Worm (Caenorhabditis elegans) whole organism, L2 larva: ENCODE data around the gene cest-10.
A peak's percentile ranks its signal among the peaks of the same experiment; 100 is the strongest.

ENCODE experiments used
- C34F6.9 ChIP-seq: fragments of 150-350 bp; optimal IDR thresholded peaks from 2 replicates; lab custom pipeline; 2014; ENCODE audit warnings: missing biosample characterization, missing genetic modification characterization
- R02D3.7 ChIP-seq: fragments of 150-350 bp; optimal IDR thresholded peaks from 2 replicates; lab custom pipeline; 2014; ENCODE audit warnings: missing biosample characterization, missing genetic modification characterization
- Y55F3AM.14 ChIP-seq: fragments of 200-800 bp; sonication (Bioruptor generic); optimal IDR thresholded peaks from 2 replicates; lab custom pipeline; 2018; ENCODE audit warnings: mild to moderate bottlenecking, missing genetic modification characterization, missing compliant biosample characterization
- ZK546.5 ChIP-seq: sonication (generic microtip); optimal IDR thresholded peaks from 2 replicates; lab custom pipeline; 2017; ENCODE audit warnings: missing biosample characterization, missing genetic modification characterization
- alr-1 ChIP-seq: fragments of 150-350 bp; optimal IDR thresholded peaks from 2 replicates; lab custom pipeline; 2014; ENCODE audit warnings: missing biosample characterization, missing genetic modification characterization
- ama-1 ChIP-seq: fragments of 150-350 bp; optimal IDR thresholded peaks from 2 replicates; lab custom pipeline; 2018; ENCODE audit warnings: inconsistent platforms
- blmp-1 ChIP-seq: sonication (generic microtip); optimal IDR thresholded peaks from 2 replicates; lab custom pipeline; 2017; ENCODE audit warnings: missing genetic modification characterization, mild to moderate bottlenecking, missing compliant biosample characterization, antibody characterized with exemption, moderate library complexity; ENCODE audit not compliant: insufficient read depth
- ceh-16 ChIP-seq: fragments of 150-350 bp; optimal IDR thresholded peaks from 2 replicates; lab custom pipeline; 2014; ENCODE audit warnings: missing biosample characterization, missing genetic modification characterization
- ceh-82 ChIP-seq: fragments of 150-350 bp; optimal IDR thresholded peaks from 2 replicates; lab custom pipeline; 2014; ENCODE audit warnings: missing biosample characterization, missing genetic modification characterization
- crh-2 ChIP-seq: sonication (generic microtip); optimal IDR thresholded peaks from 2 replicates; lab custom pipeline; 2017; ENCODE audit warnings: missing biosample characterization, missing genetic modification characterization
- dmd-4 ChIP-seq: sonication (generic microtip); optimal IDR thresholded peaks from 2 replicates; lab custom pipeline; 2017; ENCODE audit warnings: missing biosample characterization, missing genetic modification characterization
- egl-27 ChIP-seq: sonication (generic microtip); optimal IDR thresholded peaks from 3 replicates; lab custom pipeline; 2017; ENCODE audit warnings: missing biosample characterization, missing genetic modification reagents, missing genetic modification characterization
- elt-1 ChIP-seq: fragments of 150-350 bp; optimal IDR thresholded peaks from 2 replicates; lab custom pipeline; 2014; ENCODE audit warnings: missing biosample characterization, missing genetic modification characterization
- elt-3 ChIP-seq: sonication (generic microtip); optimal IDR thresholded peaks from 2 replicates; lab custom pipeline; 2017; ENCODE audit warnings: missing biosample characterization, missing genetic modification characterization
- fos-1 ChIP-seq: fragments of 150-350 bp; optimal IDR thresholded peaks from 2 replicates; lab custom pipeline; 2014; ENCODE audit warnings: missing biosample characterization, missing genetic modification characterization
- gmeb-1 ChIP-seq: fragments of 150-350 bp; optimal IDR thresholded peaks from 2 replicates; lab custom pipeline; 2014; ENCODE audit warnings: missing biosample characterization, missing genetic modification characterization
- lin-11 ChIP-seq: fragments of 150-350 bp; sonication (generic microtip); optimal IDR thresholded peaks from 2 replicates; lab custom pipeline; 2014; ENCODE audit warnings: missing biosample characterization, missing genetic modification characterization, inconsistent platforms, mixed read lengths
- lin-13 ChIP-seq: fragments of 150-350 bp; optimal IDR thresholded peaks from 2 replicates; lab custom pipeline; 2014; ENCODE audit warnings: missing biosample characterization, missing genetic modification reagents, missing genetic modification characterization
- lin-39 ChIP-seq: fragments of 150-350 bp; optimal IDR thresholded peaks from 2 replicates; lab custom pipeline; 2014; ENCODE audit warnings: missing biosample characterization, missing genetic modification reagents, missing genetic modification characterization
- lsy-2 ChIP-seq, 2 experiments: fragments of 150-350 bp in 1 of 2; sonication (generic microtip) in 1 of 2; optimal IDR thresholded peaks; 2 replicates each; lab custom pipeline; 2014 to 2017; ENCODE audit warnings: missing biosample characterization in 2 of 2, missing genetic modification characterization in 2 of 2
- mbf-1 ChIP-seq: sonication (generic microtip); optimal IDR thresholded peaks from 2 replicates; lab custom pipeline; 2017; ENCODE audit warnings: missing biosample characterization, missing genetic modification characterization
- mdl-1 ChIP-seq, 2 experiments: fragments of 150-350 bp in 1 of 2; sonication (generic microtip) in 1 of 2; optimal IDR thresholded peaks; 2 replicates each; lab custom pipeline; 2017; ENCODE audit warnings: missing biosample characterization in 2 of 2, missing genetic modification characterization in 2 of 2
- nhr-12 ChIP-seq: fragments of 150-350 bp; optimal IDR thresholded peaks from 2 replicates; lab custom pipeline; 2014; ENCODE audit warnings: missing biosample characterization, missing genetic modification characterization
- nhr-129 ChIP-seq: fragments of 150-350 bp; optimal IDR thresholded peaks from 2 replicates; lab custom pipeline; 2014; ENCODE audit warnings: missing biosample characterization, missing genetic modification characterization
- nhr-23 ChIP-seq: fragments of 150-350 bp; optimal IDR thresholded peaks from 2 replicates; lab custom pipeline; 2014; ENCODE audit warnings: missing biosample characterization, missing genetic modification reagents, missing genetic modification characterization
- nhr-237 ChIP-seq: fragments of 150-350 bp; optimal IDR thresholded peaks from 2 replicates; lab custom pipeline; 2014; ENCODE audit warnings: missing biosample characterization, missing genetic modification characterization
- nhr-25 ChIP-seq: fragments of 150-350 bp; sonication (generic microtip); optimal IDR thresholded peaks from 3 replicates; lab custom pipeline; 2014; ENCODE audit warnings: missing biosample characterization, missing genetic modification characterization
- nhr-77 ChIP-seq: fragments of 150-350 bp; optimal IDR thresholded peaks from 2 replicates; lab custom pipeline; 2014; ENCODE audit warnings: missing biosample characterization, missing genetic modification characterization
- peb-1 ChIP-seq: fragments of 150-350 bp; optimal IDR thresholded peaks from 2 replicates; lab custom pipeline; 2014; ENCODE audit warnings: missing biosample characterization, missing genetic modification characterization
- sem-4 ChIP-seq: fragments of 150-350 bp; optimal IDR thresholded peaks from 2 replicates; lab custom pipeline; 2014; ENCODE audit warnings: missing biosample characterization, missing genetic modification reagents, missing genetic modification characterization
- skn-1 ChIP-seq: sonication (generic microtip); optimal IDR thresholded peaks from 2 replicates; lab custom pipeline; 2017; ENCODE audit warnings: missing biosample characterization, missing genetic modification characterization
- snpc-4 ChIP-seq: fragments of 150-350 bp; optimal IDR thresholded peaks from 2 replicates; lab custom pipeline; 2014; ENCODE audit warnings: missing biosample characterization, missing genetic modification characterization
- unc-55 ChIP-seq: fragments of 150-350 bp; sonication (generic microtip); optimal IDR thresholded peaks from 3 replicates; lab custom pipeline; 2014; ENCODE audit warnings: missing biosample characterization, missing genetic modification reagents, missing genetic modification characterization
- zag-1 ChIP-seq: fragments of 150-350 bp; optimal IDR thresholded peaks from 2 replicates; lab custom pipeline; 2014; ENCODE audit warnings: missing biosample characterization, missing genetic modification characterization
- ztf-1 ChIP-seq: fragments of 200-800 bp; sonication (Bioruptor generic); conservative IDR thresholded peaks from 2 replicates; pipeline ENCODE4 v1.3.6; 2022; ENCODE audit warnings: missing genetic modification characterization, missing compliant biosample characterization
- ztf-4 ChIP-seq: fragments of 150-350 bp; optimal IDR thresholded peaks from 2 replicates; lab custom pipeline; 2014; ENCODE audit warnings: missing biosample characterization, missing genetic modification characterization

The cest-10 gene

ce11 chrIV:7212769-7213168 is 32.4 kb downstream of the cest-10 start:
- TF ChIP-seq ztf-1 (GFP tag; lab: Robert Waterston, UW), result no peak
- TF ChIP-seq fos-1 (tag; lab: Kevin White, UChicago), result peak; percentile 44

ce11 chrIV:7216210-7216609 is 35.9 kb downstream of the cest-10 start:
- TF ChIP-seq elt-3 (tag; lab: Kevin White, UChicago) (no peak), nhr-12 (tag; lab: Kevin White, UChicago) (no peak), egl-27 (no peak), alr-1 (tag; lab: Kevin White, UChicago) (no peak), nhr-77 (tag; lab: Kevin White, UChicago) (no peak), sem-4 (tag; lab: Kevin White, UChicago) (no peak), fos-1 (tag; lab: Kevin White, UChicago) (no peak), snpc-4 (tag; lab: Kevin White, UChicago) (no peak), ztf-4 (tag; lab: Kevin White, UChicago) (no peak), R02D3.7 (tag; lab: Kevin White, UChicago) (no peak), lsy-2 (tag; optimal IDR thresholded peaks at IDR 0.05; lab: Kevin White, UChicago) (no peak), lin-13 (GFP tag; lab: Kevin White, UChicago) (no peak), mdl-1 (tag; optimal IDR thresholded peaks at IDR 0.05; lab: Kevin White, UChicago) (no peak), lin-39 (tag; lab: Kevin White, UChicago) (no peak), gmeb-1 (tag; lab: Kevin White, UChicago) (no peak), ztf-1 (GFP tag; lab: Robert Waterston, UW) (no peak), C34F6.9 (tag; lab: Kevin White, UChicago) (no peak), zag-1 (tag; lab: Kevin White, UChicago) (no peak)

- TF ChIP-seq ama-1 (no peak), lin-11 (tag; lab: Kevin White, UChicago) (no peak), nhr-237 (tag; lab: Kevin White, UChicago) (no peak), dmd-4 (tag; lab: Kevin White, UChicago) (no peak), elt-3 (tag; lab: Kevin White, UChicago) (no peak), nhr-23 (tag; lab: Kevin White, UChicago) (no peak), nhr-77 (tag; lab: Kevin White, UChicago) (no peak), nhr-25 (tag; lab: Kevin White, UChicago) (no peak), blmp-1 (tag; lab: Kevin White, UChicago) (no peak), elt-1 (no peak), unc-55 (no peak), crh-2 (tag; lab: Kevin White, UChicago) (no peak), peb-1 (no peak), nhr-129 (no peak), ceh-16 (no peak), sem-4 (tag; lab: Kevin White, UChicago) (no peak), ztf-1 (GFP tag; lab: Robert Waterston, UW) (no peak), ZK546.5 (tag; lab: Kevin White, UChicago) (no peak), ztf-4 (tag; lab: Kevin White, UChicago) (no peak)
- TF ChIP-seq, all 48 proteins: peak for 0
Measured at ce11 chrIV:7219398-7220087, 39.2 kb downstream of the cest-10 start, which contains the start of the genes glb-23 and R13A1.1. Gene glb-23 (minus strand): TSS chrIV:7219498. Gene R13A1.1 (plus strand): TSS chrIV:7220037.

ce11 chrIV:7222088-7222487 is 41.7 kb downstream of the cest-10 start:
- TF ChIP-seq ceh-82 (no peak), unc-55 (no peak), C34F6.9 (tag; lab: Kevin White, UChicago) (no peak), Y55F3AM.14 (GFP tag; lab: Kevin White, UChicago) (no peak), ceh-16 (no peak), nhr-237 (tag; lab: Kevin White, UChicago) (no peak), mbf-1 (tag; lab: Kevin White, UChicago) (no peak), skn-1 (tag; lab: Kevin White, UChicago) (no peak)
- TF ChIP-seq, all 48 proteins: peak for 0
